Fruit fly (Drosophila melanogaster) whole organism, pupa: Measurements from ENCODE around the gene CG46301.

Experiments
- CG10348 ChIP-seq: fragments of 200-800 bp; sonication (Bioruptor generic); IDR thresholded peaks from 2 replicates; pipeline ENCODE4 v1.3.6; 2022; ENCODE audit warnings: missing biosample characterization, missing genetic modification characterization
- CG12605 ChIP-seq: fragments of 200-800 bp; sonication (Bioruptor generic); IDR thresholded peaks from 2 replicates; pipeline ENCODE4 v1.3.6; 2022; ENCODE audit warnings: missing biosample characterization, missing genetic modification characterization
- CG13204 ChIP-seq: fragments of 200-800 bp; sonication (Bioruptor generic); optimal IDR thresholded peaks from 2 replicates; lab custom pipeline; 2018; ENCODE audit warnings: missing biosample characterization, mild to moderate bottlenecking, missing genetic modification characterization, moderate library complexity
- CG14655 ChIP-seq: fragments of 200-800 bp; sonication (Bioruptor generic); optimal IDR thresholded peaks from 3 replicates; lab custom pipeline; 2017; ENCODE audit warnings: mild to moderate bottlenecking, missing biosample characterization, missing genetic modification reagents, missing genetic modification characterization
- CG15710 ChIP-seq: fragments of 200-800 bp; sonication (Bioruptor generic); optimal IDR thresholded peaks from 2 replicates; lab custom pipeline; 2018; ENCODE audit warnings: missing biosample characterization, mild to moderate bottlenecking, missing genetic modification characterization, moderate library complexity
- CG17806 ChIP-seq: fragments of 200-800 bp; sonication (Bioruptor generic); optimal IDR thresholded peaks from 2 replicates; lab custom pipeline; 2018; ENCODE audit warnings: missing biosample characterization, mild to moderate bottlenecking, missing genetic modification characterization, moderate library complexity
- CG32121 ChIP-seq: fragments of 200-800 bp; sonication (Bioruptor generic); IDR thresholded peaks from 2 replicates; pipeline ENCODE4 v1.3.6; 2022; ENCODE audit warnings: missing biosample characterization, missing genetic modification characterization
- CG34367 ChIP-seq: fragments of 200-800 bp; sonication (Bioruptor generic); optimal IDR thresholded peaks from 2 replicates; lab custom pipeline; 2018; ENCODE audit warnings: missing biosample characterization, mild to moderate bottlenecking, missing genetic modification characterization
- CG4496 ChIP-seq: fragments of 200-800 bp; sonication (Bioruptor generic); IDR thresholded peaks from 3 replicates; pipeline ENCODE4 v1.3.6; 2022; ENCODE audit warnings: missing biosample characterization, missing genetic modification characterization
- CG8159 ChIP-seq: fragments of 200-800 bp; sonication (Bioruptor generic); optimal IDR thresholded peaks from 3 replicates; lab custom pipeline; 2018; ENCODE audit warnings: missing biosample characterization, mild to moderate bottlenecking, missing genetic modification characterization, moderate library complexity
- CG8301 ChIP-seq: fragments of 200-800 bp; sonication (Bioruptor generic); optimal IDR thresholded peaks from 2 replicates; lab custom pipeline; 2018; ENCODE audit warnings: missing biosample characterization, mild to moderate bottlenecking, missing genetic modification characterization
- CG9948 ChIP-seq: fragments of 200-800 bp; sonication (Bioruptor generic); optimal IDR thresholded peaks from 2 replicates; lab custom pipeline; 2018; ENCODE audit warnings: missing biosample characterization, mild to moderate bottlenecking, missing genetic modification characterization, moderate library complexity
- D1 ChIP-seq: fragments of 200-800 bp; sonication (Bioruptor generic); optimal IDR thresholded peaks from 2 replicates; lab custom pipeline; 2018; ENCODE audit warnings: missing biosample characterization, mild to moderate bottlenecking, missing genetic modification characterization, moderate library complexity
- EcR ChIP-seq: fragments of 200-800 bp; sonication (Bioruptor generic); optimal IDR thresholded peaks from 3 replicates; lab custom pipeline; 2019; ENCODE audit warnings: missing biosample characterization, missing genetic modification characterization, mild to moderate bottlenecking, moderate library complexity, missing genetic modification reagents
- Ets98B ChIP-seq: fragments of 200-800 bp; sonication (Bioruptor generic); IDR thresholded peaks from 2 replicates; pipeline ENCODE4 v1.3.6; 2022; ENCODE audit warnings: missing biosample characterization, missing genetic modification characterization
- Pif1A ChIP-seq: fragments of 200-800 bp; sonication (Bioruptor generic); optimal IDR thresholded peaks from 3 replicates; lab custom pipeline; 2016; ENCODE audit warnings: missing biosample characterization, missing genetic modification characterization
- Pif1B ChIP-seq: fragments of 200-800 bp; sonication (Bioruptor generic); optimal IDR thresholded peaks from 3 replicates; lab custom pipeline; 2016; ENCODE audit warnings: missing biosample characterization, missing genetic modification characterization
- Snoo ChIP-seq: fragments of 200-800 bp; sonication (Bioruptor generic); optimal IDR thresholded peaks from 3 replicates; lab custom pipeline; 2017; ENCODE audit warnings: missing biosample characterization, mild to moderate bottlenecking, missing genetic modification characterization, inconsistent platforms
- fd96Ca ChIP-seq: fragments of 200-800 bp; sonication (Bioruptor generic); IDR thresholded peaks from 3 replicates; pipeline ENCODE4 v1.3.6; 2022; ENCODE audit warnings: missing biosample characterization, missing genetic modification characterization
- gl ChIP-seq: fragments of 200-800 bp; sonication (Bioruptor generic); optimal IDR thresholded peaks from 2 replicates; lab custom pipeline; 2018; ENCODE audit warnings: missing biosample characterization, mild to moderate bottlenecking, missing genetic modification characterization
- rn ChIP-seq: fragments of 200-800 bp; sonication (Bioruptor generic); IDR thresholded peaks from 2 replicates; pipeline ENCODE4 v1.3.6; 2022; ENCODE audit warnings: missing biosample characterization, missing genetic modification characterization

Gene CG46301

dm6 chr2L:14142842-14143241, 39.0 kb downstream of the CG46301 start:
- TF ChIP-seq CG8301 (tag; lab: Kevin White, UChicago) (no peak), CG34367 (no peak), CG17806 (tag; lab: Kevin White, UChicago) (no peak), EcR (GFP tag; lab: Kevin White, UChicago) (no peak), CG32121 (GFP tag; lab: Robert Waterston, UW) (no peak), gl (no peak), Ets98B (GFP tag; lab: Robert Waterston, UW) (no peak), CG15710 (no peak), CG12605 (GFP tag; lab: Robert Waterston, UW) (no peak), rn (GFP tag; lab: Robert Waterston, UW) (no peak), CG14655 (GFP tag; lab: Kevin White, UChicago) (no peak), fd96Ca (GFP tag; lab: Robert Waterston, UW) (no peak)

- TF ChIP-seq Snoo (tag; lab: Kevin White, UChicago) = no peak
- no peak for TF ChIP-seq Pif1B
- no peak for TF ChIP-seq CG34367
- TF ChIP-seq rn (GFP tag; lab: Robert Waterston, UW) = no peak
- TF ChIP-seq CG32121 (GFP tag; lab: Robert Waterston, UW) = no peak
- TF ChIP-seq CG4496 (GFP tag; lab: Robert Waterston, UW) = no peak
- no peak for TF ChIP-seq CG17806 (tag; lab: Kevin White, UChicago)
These were observed 42.5 kb downstream of the CG46301 start for dm6 chr2L:14146368-14146767.

- TF ChIP-seq Pif1A (GFP tag; lab: Kevin White, UChicago) = no peak
These were observed 54.1 kb downstream of the CG46301 start for dm6 chr2L:14157993-14158392.

DNA sequence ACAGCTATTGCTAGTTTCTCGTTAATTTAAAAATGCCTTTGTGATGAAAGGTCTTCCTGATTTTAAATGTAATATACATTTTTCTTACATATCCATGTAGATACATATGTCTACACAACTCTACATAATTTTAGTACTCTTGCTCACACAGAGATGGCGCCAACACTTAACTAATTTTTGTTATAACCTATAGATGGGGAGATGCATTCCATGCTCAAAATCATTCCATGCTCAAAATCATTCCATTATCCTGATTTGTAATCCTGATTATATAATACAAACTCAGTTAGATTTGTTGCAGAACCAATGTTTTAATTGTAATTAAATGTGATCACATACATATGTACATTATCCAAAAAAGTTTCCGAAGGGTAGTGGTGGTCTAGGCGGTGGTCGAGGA, 57.0 kb downstream of the CG46301 start:
- peak; percentile 73 for TF ChIP-seq D1 (tag; lab: Kevin White, UChicago)
- no peak for TF ChIP-seq CG32121 (GFP tag; lab: Robert Waterston, UW)

dm6 chr2L:14163122-14163521, 59.2 kb downstream of the CG46301 start, which contains the start of gene CG43332:
CG43332 (minus strand) TSS chr2L:14163222.
- TF ChIP-seq CG17806 (tag; lab: Kevin White, UChicago) (no peak), CG34367 (no peak), CG13204 (no peak), CG4496 (GFP tag; lab: Robert Waterston, UW) (no peak), CG12605 (GFP tag; lab: Robert Waterston, UW) (no peak), rn (GFP tag; lab: Robert Waterston, UW) (no peak), gl (no peak), fd96Ca (GFP tag; lab: Robert Waterston, UW) (no peak)

DNA sequence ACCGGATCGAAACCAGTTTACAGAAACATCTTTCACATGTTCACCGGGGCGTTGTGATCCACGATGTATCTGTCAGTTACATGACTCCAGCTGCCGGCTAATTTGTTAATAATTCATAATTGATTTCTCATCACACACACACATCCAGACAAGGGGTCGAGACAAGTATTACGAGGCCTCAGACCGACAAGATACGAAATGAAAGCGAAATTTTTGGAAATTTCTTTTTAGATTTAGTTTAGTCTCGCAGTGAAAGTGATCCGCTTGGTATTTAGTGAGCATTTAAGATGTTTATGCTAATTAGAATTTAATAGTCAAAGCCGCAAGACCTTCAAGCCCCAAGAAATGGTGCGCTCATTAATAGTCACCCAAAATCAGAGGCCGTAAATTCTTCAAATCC, 65.8 kb downstream of the CG46301 start:
- TF ChIP-seq fd96Ca (GFP tag; lab: Robert Waterston, UW) = no peak
- TF ChIP-seq CG9948 (tag; lab: Kevin White, UChicago) = no peak
- no peak for TF ChIP-seq gl
- TF ChIP-seq CG13204 = no peak
- no peak for TF ChIP-seq rn (GFP tag; lab: Robert Waterston, UW)
- no peak for TF ChIP-seq Ets98B (GFP tag; lab: Robert Waterston, UW)
- no peak for TF ChIP-seq CG14655 (GFP tag; lab: Kevin White, UChicago)
- TF ChIP-seq CG34367 = no peak
- TF ChIP-seq CG8159 (tag; lab: Kevin White, UChicago) = no peak
- no peak for TF ChIP-seq CG17806 (tag; lab: Kevin White, UChicago)
- no peak for TF ChIP-seq CG15710
- no peak for TF ChIP-seq CG8301 (tag; lab: Kevin White, UChicago)
- TF ChIP-seq CG12605 (GFP tag; lab: Robert Waterston, UW) = no peak
- TF ChIP-seq, all 21 proteins: peak for 0

DNA sequence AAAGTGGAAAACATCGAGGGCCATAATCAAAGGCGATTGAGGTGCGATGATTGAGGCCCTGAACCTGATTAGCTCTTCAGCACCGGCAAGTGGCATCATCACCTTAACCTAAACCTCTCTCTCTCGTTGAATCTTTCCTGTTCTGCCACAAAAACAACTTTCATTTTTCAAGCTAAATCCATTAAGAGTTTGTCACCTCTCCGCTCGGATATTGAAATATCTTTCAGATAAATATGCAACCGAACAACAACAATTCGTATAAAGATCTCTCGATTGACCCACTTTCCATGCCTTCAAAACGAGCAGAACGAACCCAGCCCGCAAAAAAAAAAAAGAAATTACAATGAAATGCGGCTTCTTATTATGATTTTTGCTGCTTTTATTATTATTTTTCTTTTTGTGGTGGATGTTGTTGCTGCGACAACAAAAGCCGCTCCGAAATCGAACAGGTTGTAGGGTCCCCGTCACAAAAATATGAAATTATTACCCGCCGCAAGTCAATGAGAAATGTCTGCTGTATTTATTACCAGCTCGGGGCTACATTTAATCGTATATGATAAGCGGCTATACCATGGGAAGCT, 73.6 kb downstream of the CG46301 start:
- no peak for TF ChIP-seq Pif1B
- TF ChIP-seq CG4496 (GFP tag; lab: Robert Waterston, UW) = no peak
- TF ChIP-seq CG32121 (GFP tag; lab: Robert Waterston, UW) = no peak
- TF ChIP-seq Snoo (tag; lab: Kevin White, UChicago) = peak; percentile 6
- TF ChIP-seq EcR (GFP tag; lab: Kevin White, UChicago) = peak; percentile 16
- TF ChIP-seq CG9948 (tag; lab: Kevin White, UChicago) = no peak
- no peak for TF ChIP-seq rn (GFP tag; lab: Robert Waterston, UW)
- TF ChIP-seq D1 (tag; lab: Kevin White, UChicago) = no peak

DNA sequence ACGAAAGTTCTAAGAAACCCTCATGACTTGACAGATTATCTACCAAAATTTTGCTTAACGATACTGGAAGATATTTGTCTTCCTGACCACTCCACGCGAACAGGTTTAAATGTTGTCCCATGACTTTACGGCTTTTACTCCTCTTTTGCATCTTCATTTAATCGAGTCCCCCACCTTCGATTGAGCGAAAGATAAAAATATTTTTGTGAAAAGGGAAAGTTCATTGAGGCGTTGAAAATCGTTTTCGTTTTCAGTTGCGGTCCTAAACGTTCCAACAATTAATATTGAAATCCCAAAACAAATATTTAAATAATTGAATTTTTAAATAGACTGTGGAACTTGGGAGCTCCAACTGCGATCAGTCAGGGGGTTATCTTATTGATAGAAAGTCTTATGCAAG, 75.5 kb downstream of the CG46301 start:
- TF ChIP-seq Pif1B = no peak
- no peak for TF ChIP-seq CG12605 (GFP tag; lab: Robert Waterston, UW)
- TF ChIP-seq gl = no peak
- TF ChIP-seq CG13204 = no peak
- TF ChIP-seq CG8159 (tag; lab: Kevin White, UChicago) = no peak
- no peak for TF ChIP-seq CG32121 (GFP tag; lab: Robert Waterston, UW)
- no peak for TF ChIP-seq D1 (tag; lab: Kevin White, UChicago)
- TF ChIP-seq EcR (GFP tag; lab: Kevin White, UChicago) = no peak
- no peak for TF ChIP-seq CG14655 (GFP tag; lab: Kevin White, UChicago)
- no peak for TF ChIP-seq CG4496 (GFP tag; lab: Robert Waterston, UW)
- no peak for TF ChIP-seq CG9948 (tag; lab: Kevin White, UChicago)
- TF ChIP-seq CG17806 (tag; lab: Kevin White, UChicago) = no peak
- TF ChIP-seq Pif1A (GFP tag; lab: Kevin White, UChicago) = no peak
- TF ChIP-seq CG8301 (tag; lab: Kevin White, UChicago) = no peak
- no peak for TF ChIP-seq Snoo (tag; lab: Kevin White, UChicago)
- TF ChIP-seq CG34367 = no peak
- no peak for TF ChIP-seq fd96Ca (GFP tag; lab: Robert Waterston, UW)
- TF ChIP-seq CG10348 (GFP tag; lab: Robert Waterston, UW) = no peak
- TF ChIP-seq, all 21 proteins: peak for 0
